Worm (Caenorhabditis elegans) whole organism, young adult: ENCODE measurements around the gene hrg-6.

Experiments
- B0261.1 ChIP-seq: sonication (generic microtip); optimal IDR thresholded peaks from 2 replicates; lab custom pipeline; 2016; ENCODE audit warnings: mild to moderate bottlenecking, missing genetic modification characterization, moderate library complexity, missing compliant biosample characterization
- C06A6.2 ChIP-seq: fragments of 200-800 bp; sonication (Bioruptor generic); conservative IDR thresholded peaks from 2 replicates; pipeline ENCODE4 v1.3.6; 2022; ENCODE audit warnings: missing genetic modification characterization, missing compliant biosample characterization
- C17E4.6 ChIP-seq: fragments of 200-800 bp; sonication (Bioruptor generic); IDR thresholded peaks from 2 replicates; pipeline ENCODE4 v1.3.6; 2022; ENCODE audit warnings: missing genetic modification reagents, missing genetic modification characterization, missing compliant biosample characterization
- F23B12.7 ChIP-seq: sonication (generic microtip); optimal IDR thresholded peaks from 2 replicates; lab custom pipeline; 2017; ENCODE audit warnings: missing genetic modification characterization, mild to moderate bottlenecking, missing compliant biosample characterization, antibody characterized with exemption, moderate library complexity; ENCODE audit not compliant: insufficient read depth
- F39B2.1 ChIP-seq: fragments of 200-800 bp; sonication (Bioruptor generic); IDR thresholded peaks from 2 replicates; pipeline ENCODE4 v1.3.6; 2022; ENCODE audit warnings: missing genetic modification reagents, missing genetic modification characterization, missing compliant biosample characterization
- F52B5.7 ChIP-seq: sonication (generic microtip); optimal IDR thresholded peaks from 2 replicates; lab custom pipeline; 2016; ENCODE audit warnings: mild to moderate bottlenecking, missing genetic modification characterization, missing compliant biosample characterization
- K12H6.12 ChIP-seq: fragments of 200-800 bp; sonication (Bioruptor generic); optimal IDR thresholded peaks from 2 replicates; lab custom pipeline; 2018; ENCODE audit warnings: mild to moderate bottlenecking, missing genetic modification characterization, missing compliant biosample characterization
- Y53F4B.3 ChIP-seq: fragments of 200-800 bp; sonication (Bioruptor generic); IDR thresholded peaks from 2 replicates; pipeline ENCODE4 v1.3.6; 2022; ENCODE audit warnings: missing genetic modification reagents, missing genetic modification characterization, missing compliant biosample characterization
- Y53G8AR.9 ChIP-seq: fragments of 200-800 bp; sonication (Bioruptor generic); conservative IDR thresholded peaks from 2 replicates; pipeline ENCODE4 v1.3.6; 2022; ENCODE audit warnings: missing genetic modification reagents, missing genetic modification characterization, missing compliant biosample characterization
- Y56A3A.18 ChIP-seq: fragments of 200-800 bp; sonication (Bioruptor generic); IDR thresholded peaks from 2 replicates; pipeline ENCODE4 v1.3.6; 2022; ENCODE audit warnings: missing genetic modification reagents, missing genetic modification characterization, missing compliant biosample characterization
- Y67H2A.10 ChIP-seq: fragments of 200-800 bp; sonication (Bioruptor generic); conservative IDR thresholded peaks from 2 replicates; pipeline ENCODE4 v1.3.6; 2022; ENCODE audit warnings: missing genetic modification reagents, missing genetic modification characterization, missing compliant biosample characterization
- ZK185.1 ChIP-seq: sonication (generic microtip); optimal IDR thresholded peaks from 2 replicates; lab custom pipeline; 2016; ENCODE audit warnings: mild to moderate bottlenecking, missing genetic modification characterization, missing compliant biosample characterization; ENCODE audit not compliant: poor library complexity, severe bottlenecking
- akir-1 ChIP-seq: fragments of 200-800 bp; sonication (Bioruptor generic); optimal IDR thresholded peaks from 2 replicates; lab custom pipeline; 2018; ENCODE audit warnings: mild to moderate bottlenecking, missing genetic modification characterization, moderate library complexity, missing compliant biosample characterization
- aptf-2 ChIP-seq: fragments of 200-800 bp; sonication (Bioruptor generic); conservative IDR thresholded peaks from 2 replicates; pipeline ENCODE4 v1.3.6; 2022; ENCODE audit warnings: missing genetic modification reagents, missing genetic modification characterization, missing compliant biosample characterization
- aptf-3 ChIP-seq: fragments of 200-800 bp; sonication (Bioruptor generic); IDR thresholded peaks from 2 replicates; pipeline ENCODE4 v1.3.6; 2022; ENCODE audit warnings: missing genetic modification characterization, missing compliant biosample characterization
- attf-5 ChIP-seq: fragments of 200-800 bp; sonication (Bioruptor generic); optimal IDR thresholded peaks from 2 replicates; lab custom pipeline; 2018; ENCODE audit warnings: mild to moderate bottlenecking, missing genetic modification characterization, missing compliant biosample characterization
- bed-2 ChIP-seq: fragments of 200-800 bp; sonication (Bioruptor generic); IDR thresholded peaks from 2 replicates; pipeline ENCODE4 v1.3.6; 2022; ENCODE audit warnings: missing genetic modification reagents, missing genetic modification characterization, missing compliant biosample characterization
- cebp-2 ChIP-seq: fragments of 200-800 bp; sonication (Bioruptor generic); IDR thresholded peaks from 2 replicates; pipeline ENCODE4 v1.3.6; 2022; ENCODE audit warnings: missing genetic modification characterization, missing compliant biosample characterization
- ceh-100 ChIP-seq: fragments of 200-800 bp; sonication (Bioruptor generic); IDR thresholded peaks from 2 replicates; pipeline ENCODE4 v1.3.6; 2022; ENCODE audit warnings: missing genetic modification reagents, missing genetic modification characterization, missing compliant biosample characterization
- ceh-40 ChIP-seq: fragments of 200-800 bp; sonication (Bioruptor generic); IDR thresholded peaks from 2 replicates; pipeline ENCODE4 v1.3.6; 2022; ENCODE audit warnings: missing genetic modification characterization, missing compliant biosample characterization
- dox-1 ChIP-seq: fragments of 200-800 bp; sonication (Bioruptor generic); IDR thresholded peaks from 2 replicates; pipeline ENCODE4 v1.3.6; 2022; ENCODE audit warnings: missing genetic modification reagents, missing genetic modification characterization, missing compliant biosample characterization
- egl-44 ChIP-seq: fragments of 200-800 bp; sonication (Bioruptor generic); IDR thresholded peaks from 2 replicates; pipeline ENCODE4 v1.3.6; 2022; ENCODE audit warnings: missing genetic modification reagents, missing genetic modification characterization, missing compliant biosample characterization
- ekl-4 ChIP-seq: fragments of 200-800 bp; sonication (Bioruptor generic); IDR thresholded peaks from 2 replicates; pipeline ENCODE4 v1.3.6; 2022; ENCODE audit warnings: missing genetic modification reagents, missing genetic modification characterization, missing compliant biosample characterization
- him-1 ChIP-seq: sonication (generic microtip); optimal IDR thresholded peaks from 2 replicates; lab custom pipeline; 2016; ENCODE audit warnings: missing genotype, missing genetic modification reagents, missing genetic modification characterization, missing compliant biosample characterization
- hlh-26 ChIP-seq: fragments of 200-800 bp; sonication (Bioruptor generic); conservative IDR thresholded peaks from 2 replicates; pipeline ENCODE4 v1.3.6; 2022; ENCODE audit warnings: missing genetic modification reagents, missing genetic modification characterization, missing compliant biosample characterization
- hmg-1.2 ChIP-seq: fragments of 200-800 bp; sonication (Bioruptor generic); IDR thresholded peaks from 2 replicates; pipeline ENCODE4 v1.3.6; 2022; ENCODE audit warnings: missing genetic modification reagents, missing genetic modification characterization, missing compliant biosample characterization
- hmg-20 ChIP-seq: fragments of 200-800 bp; sonication (Bioruptor generic); IDR thresholded peaks from 2 replicates; pipeline ENCODE4 v1.3.6; 2022; ENCODE audit warnings: missing genetic modification reagents, missing genetic modification characterization, missing compliant biosample characterization
- hsf-1 ChIP-seq: fragments of 200-800 bp; sonication (Bioruptor generic); IDR thresholded peaks from 2 replicates; pipeline ENCODE4 v1.3.6; 2022; ENCODE audit warnings: missing genetic modification reagents, missing genetic modification characterization, missing compliant biosample characterization
- lin-35 ChIP-seq, 3 experiments: fragments of 150-350 bp in 2 of 3; sonication (generic microtip) in 1 of 3; optimal IDR thresholded peaks; 2 replicates each; lab custom pipeline; 2014 to 2018; ENCODE audit warnings: missing biosample characterization in 3 of 3, missing genetic modification characterization in 3 of 3, missing genetic modification reagents in 3 of 3
- lin-40 ChIP-seq: sonication (generic microtip); optimal IDR thresholded peaks from 2 replicates; lab custom pipeline; 2016; ENCODE audit warnings: missing genetic modification characterization, mild to moderate bottlenecking, missing compliant biosample characterization, missing genotype, missing genetic modification reagents
- lsl-1 ChIP-seq: fragments of 200-800 bp; sonication (Bioruptor generic); optimal IDR thresholded peaks from 2 replicates; lab custom pipeline; 2018; ENCODE audit warnings: mild to moderate bottlenecking, missing genetic modification characterization, moderate library complexity, missing compliant biosample characterization
- madf-8 ChIP-seq: fragments of 200-800 bp; sonication (Bioruptor generic); conservative IDR thresholded peaks from 2 replicates; pipeline ENCODE4 v1.3.6; 2022; ENCODE audit warnings: missing genetic modification reagents, missing genetic modification characterization, missing compliant biosample characterization
- mcd-1 ChIP-seq: fragments of 200-800 bp; sonication (Bioruptor generic); IDR thresholded peaks from 2 replicates; pipeline ENCODE4 v1.3.6; 2022; ENCODE audit warnings: missing genetic modification reagents, missing genetic modification characterization, missing compliant biosample characterization
- mel-28 ChIP-seq: sonication (generic microtip); optimal IDR thresholded peaks from 2 replicates; lab custom pipeline; 2016; ENCODE audit warnings: borderline replicate concordance, mild to moderate bottlenecking, missing genetic modification characterization, missing compliant biosample characterization
- mes-4 ChIP-seq: sonication (generic microtip); optimal IDR thresholded peaks from 2 replicates; lab custom pipeline; 2016; ENCODE audit warnings: missing genotype, missing genetic modification characterization, missing compliant biosample characterization
- nhr-90 ChIP-seq: sonication (generic microtip); optimal IDR thresholded peaks from 2 replicates; lab custom pipeline; 2016; ENCODE audit warnings: missing genotype, mild to moderate bottlenecking, missing genetic modification characterization, missing compliant biosample characterization
- rcor-1 ChIP-seq: fragments of 200-800 bp; sonication (Bioruptor generic); IDR thresholded peaks from 2 replicates; pipeline ENCODE4 v1.3.6; 2022; ENCODE audit warnings: missing genetic modification reagents, missing genetic modification characterization, missing compliant biosample characterization
- repo-1 ChIP-seq: sonication (generic microtip); optimal IDR thresholded peaks from 2 replicates; lab custom pipeline; 2017; ENCODE audit warnings: mild to moderate bottlenecking, missing genetic modification characterization, missing compliant biosample characterization
- rpc-1 ChIP-seq, 2 experiments: fragments of 150-350 bp in 1 of 2; sonication (generic microtip) in 1 of 2; optimal IDR thresholded peaks; 2 replicates each; lab custom pipeline; 2014 to 2018; ENCODE audit warnings: missing biosample characterization in 1 of 2, missing genetic modification characterization in 1 of 2, missing genetic modification reagents in 1 of 2, missing genotype in 1 of 2
- sea-2 ChIP-seq: fragments of 200-800 bp; sonication (Bioruptor generic); IDR thresholded peaks from 2 replicates; pipeline ENCODE4 v1.3.6; 2022; ENCODE audit warnings: missing genetic modification characterization, missing compliant biosample characterization
- snpc-1.1 ChIP-seq: sonication (generic microtip); optimal IDR thresholded peaks from 2 replicates; lab custom pipeline; 2017; ENCODE audit warnings: missing genetic modification characterization, mild to moderate bottlenecking, missing compliant biosample characterization, antibody characterized with exemption, moderate library complexity, missing genotype, missing genetic modification reagents; ENCODE audit not compliant: insufficient read depth
- snpc-3.4 ChIP-seq: sonication (generic microtip); optimal IDR thresholded peaks from 2 replicates; lab custom pipeline; 2017; ENCODE audit warnings: missing genetic modification characterization, mild to moderate bottlenecking, missing compliant biosample characterization, antibody characterized with exemption, moderate library complexity, missing genotype, missing genetic modification reagents
- unc-62 ChIP-seq: fragments of 150-350 bp; optimal IDR thresholded peaks from 2 replicates; lab custom pipeline; 2014; ENCODE audit warnings: missing biosample characterization, missing genetic modification reagents, missing genetic modification characterization
- xnd-1 ChIP-seq: sonication (generic microtip); optimal IDR thresholded peaks from 2 replicates; lab custom pipeline; 2016; ENCODE audit warnings: missing genotype, missing genetic modification reagents, missing genetic modification characterization, missing compliant biosample characterization
- ztf-22 ChIP-seq: fragments of 200-800 bp; sonication (Bioruptor generic); optimal IDR thresholded peaks from 2 replicates; lab custom pipeline; 2018; ENCODE audit warnings: mild to moderate bottlenecking, missing genetic modification characterization, moderate library complexity, missing compliant biosample characterization

Gene hrg-6

DNA sequence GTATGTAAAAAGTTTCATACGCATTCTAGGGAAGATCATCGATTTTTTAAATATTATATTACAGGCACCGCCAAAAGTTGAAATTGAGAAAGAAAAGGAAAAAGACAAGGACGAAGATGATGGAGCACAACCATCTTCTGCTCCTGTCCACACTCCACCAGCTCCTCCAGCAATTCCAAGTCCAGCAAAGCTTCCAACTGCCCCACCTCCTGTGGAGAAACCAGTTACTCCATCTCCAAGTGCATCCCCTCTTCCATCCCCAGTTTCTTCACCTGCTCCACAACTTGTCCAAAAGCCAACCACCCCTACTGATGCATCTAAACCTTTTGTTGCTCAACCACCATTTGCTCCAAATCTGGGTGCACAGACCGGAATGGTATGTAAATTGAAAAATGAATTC lies 19.6 kb downstream of the hrg-6 start:
- TF ChIP-seq Y53F4B.3 (no peak), ceh-40 (GFP tag; lab: Robert Waterston, UW) (no peak), Y53G8AR.9 (GFP tag; lab: Robert Waterston, UW) (no peak), hsf-1 (GFP tag; lab: Robert Waterston, UW) (no peak), xnd-1 (tag; lab: Kevin White, UChicago) (no peak), ceh-100 (GFP tag; lab: Robert Waterston, UW) (no peak), sea-2 (GFP tag; lab: Robert Waterston, UW) (no peak), F39B2.1 (no peak), C06A6.2 (GFP tag; lab: Robert Waterston, UW) (no peak), ZK185.1 (no peak)
- TF ChIP-seq, all 124 proteins: peak for 0

DNA sequence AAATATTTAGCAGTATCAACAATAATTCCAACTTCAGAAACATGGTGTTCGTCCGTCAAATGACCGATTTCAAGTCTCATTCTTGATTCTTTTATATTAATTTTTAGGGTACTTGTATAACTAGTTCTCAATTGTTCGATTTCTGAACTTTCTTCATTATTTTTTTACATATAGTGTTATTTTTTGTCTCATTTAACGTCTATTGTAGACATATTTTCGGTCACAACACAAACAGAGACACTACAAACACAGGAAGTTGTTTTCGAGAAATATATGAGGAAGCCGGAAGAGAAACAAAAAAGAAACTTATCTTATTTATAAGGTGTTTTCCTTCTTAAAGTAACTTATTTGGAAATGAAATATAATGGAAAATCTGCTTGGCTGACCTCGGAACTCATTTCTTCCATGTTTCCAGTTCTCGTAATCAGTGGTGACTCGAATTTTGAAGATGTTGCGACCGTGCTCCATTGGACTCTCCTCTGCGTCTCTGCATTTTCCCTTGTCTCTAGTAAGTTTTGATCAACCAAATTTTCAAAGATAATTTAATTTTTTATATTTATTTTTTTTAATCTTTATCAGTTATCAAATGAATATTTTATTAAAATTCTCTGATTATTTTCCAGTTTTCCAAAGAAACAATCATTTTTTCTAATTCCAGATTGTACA lies 21.4 kb downstream of the hrg-6 start, which contains the start of the genes F36H1.12 and lin-3:
Gene F36H1.12 (minus strand): TSS at position 51 of the 666 bp plus-strand sequence.
Gene lin-3 (plus strand): TSS at position 657 of the 666 bp plus-strand sequence.
- TF ChIP-seq F39B2.1 (no peak), hmg-20 (no peak), him-1 (tag; lab: Kevin White, UChicago) (no peak), snpc-3.4 (no peak), F52B5.7 (tag; lab: Kevin White, UChicago) (no peak), aptf-2 (GFP tag; lab: Robert Waterston, UW) (no peak), mes-4 (tag; lab: Kevin White, UChicago) (no peak), dox-1 (GFP tag; lab: Robert Waterston, UW) (no peak), attf-5 (GFP tag; lab: Kevin White, UChicago) (no peak), lin-40 (tag; lab: Kevin White, UChicago) (no peak), Y53G8AR.9 (GFP tag; lab: Robert Waterston, UW) (no peak), egl-44 (GFP tag; lab: Robert Waterston, UW) (no peak), mel-28 (tag; lab: Kevin White, UChicago) (no peak), aptf-3 (no peak), akir-1 (GFP tag; lab: Kevin White, UChicago) (no peak), xnd-1 (tag; lab: Kevin White, UChicago) (no peak), ztf-22 (GFP tag; lab: Kevin White, UChicago) (no peak), rcor-1 (GFP tag; lab: Robert Waterston, UW) (0 out of 2 replicates have a peak, but pooled peaks have one; percentile 25), snpc-1.1 (tag; lab: Kevin White, UChicago) (no peak), rpc-1 (optimal IDR thresholded peaks at IDR 0.05; lab: Kevin White, UChicago) (no peak), rpc-1 (tag; optimal IDR thresholded peaks at IDR 0.05; lab: Kevin White, UChicago) (no peak), lin-35 (GFP tag; optimal IDR thresholded peaks at IDR 0.05; lab: Kevin White, UChicago) (no peak), cebp-2 (GFP tag; lab: Robert Waterston, UW) (no peak), nhr-90 (tag; lab: Kevin White, UChicago) (no peak), Y56A3A.18 (no peak), ekl-4 (no peak), repo-1 (tag; lab: Kevin White, UChicago) (no peak), Y67H2A.10 (GFP tag; lab: Robert Waterston, UW) (no peak), B0261.1 (tag; lab: Kevin White, UChicago) (no peak), madf-8 (GFP tag; lab: Robert Waterston, UW) (peak; percentile 20; the same call in 1 of the 2 replicates), unc-62 (GFP tag; lab: Kevin White, UChicago) (no peak), ceh-40 (GFP tag; lab: Robert Waterston, UW) (no peak), lsl-1 (peak; percentile 60), hmg-1.2 (GFP tag; lab: Robert Waterston, UW) (peak; percentile 91), ceh-100 (GFP tag; lab: Robert Waterston, UW) (peak; percentile 93), bed-2 (GFP tag; lab: Robert Waterston, UW) (no peak), F23B12.7 (tag; lab: Kevin White, UChicago) (no peak), C17E4.6 (GFP tag; lab: Robert Waterston, UW) (no peak), K12H6.12 (tag; lab: Kevin White, UChicago) (no peak), mcd-1 (GFP tag; lab: Robert Waterston, UW) (peak; percentile 73), hlh-26 (GFP tag; lab: Robert Waterston, UW) (no peak)
